Fruit fly (Drosophila melanogaster) whole organism, embryonic: ENCODE data around the gene Cyp313a4.

ENCODE experiments used
- Atf-2 ChIP-seq: fragments of 200-800 bp; sonication (Bioruptor generic); optimal IDR thresholded peaks from 2 replicates; lab custom pipeline; 2016; ENCODE audit warnings: missing biosample characterization, missing genetic modification characterization
- B-H1 ChIP-seq: fragments of 200-800 bp; sonication (Bioruptor generic); IDR thresholded peaks from 3 replicates; pipeline ENCODE4 v1.3.6; 2022; ENCODE audit warnings: missing biosample characterization, missing genetic modification characterization
- BtbVII ChIP-seq: fragments of 200-800 bp; sonication (Bioruptor generic); optimal IDR thresholded peaks from 3 replicates; lab custom pipeline; 2017; ENCODE audit warnings: missing biosample characterization, mild to moderate bottlenecking, missing genetic modification characterization
- CG10543 ChIP-seq: fragments of 200-800 bp; sonication (Bioruptor generic); optimal IDR thresholded peaks from 3 replicates; lab custom pipeline; 2017; ENCODE audit warnings: missing biosample characterization, mild to moderate bottlenecking, missing genetic modification characterization, moderate library complexity
- CG11695 ChIP-seq: fragments of 200-800 bp; sonication (Bioruptor generic); IDR thresholded peaks from 3 replicates; pipeline ENCODE4 v1.3.6; 2022; ENCODE audit warnings: missing biosample characterization, missing genetic modification characterization
- CG12104 ChIP-seq: fragments of 200-800 bp; sonication (Bioruptor generic); optimal IDR thresholded peaks from 3 replicates; lab custom pipeline; 2016; ENCODE audit warnings: missing biosample characterization, missing genetic modification characterization
- CG13894 ChIP-seq: fragments of 200-800 bp; sonication (Bioruptor generic); optimal IDR thresholded peaks from 3 replicates; lab custom pipeline; 2018; ENCODE audit warnings: missing biosample characterization, mild to moderate bottlenecking, missing genetic modification characterization, moderate library complexity
- CG17912 ChIP-seq: fragments of 200-800 bp; sonication (Bioruptor generic); optimal IDR thresholded peaks from 2 replicates; lab custom pipeline; 2018; ENCODE audit warnings: missing biosample characterization, mild to moderate bottlenecking, missing genetic modification characterization
- CG1792 ChIP-seq: fragments of 200-800 bp; sonication (Bioruptor generic); optimal IDR thresholded peaks from 2 replicates; lab custom pipeline; 2016; ENCODE audit warnings: missing biosample characterization, missing genetic modification characterization
- CG30020 ChIP-seq: fragments of 200-800 bp; optimal IDR thresholded peaks from 2 replicates; lab custom pipeline; 2019; ENCODE audit warnings: missing biosample characterization, mild to moderate bottlenecking, missing genetic modification characterization, moderate library complexity
- CG3281 ChIP-seq: fragments of 200-800 bp; sonication (Bioruptor generic); optimal IDR thresholded peaks from 3 replicates; lab custom pipeline; 2017; ENCODE audit warnings: missing biosample characterization, mild to moderate bottlenecking, missing genetic modification characterization
- CG34224 ChIP-seq: fragments of 200-800 bp; sonication (Bioruptor generic); IDR thresholded peaks from 3 replicates; pipeline ENCODE4 v1.3.6; 2022; ENCODE audit warnings: missing biosample characterization, missing genetic modification characterization; ENCODE audit not compliant: partially characterized antibody
- CG34376 ChIP-seq: fragments of 200-800 bp; sonication (Bioruptor generic); optimal IDR thresholded peaks from 2 replicates; lab custom pipeline; 2018; ENCODE audit warnings: missing biosample characterization, mild to moderate bottlenecking, missing genetic modification characterization
- CG42726 ChIP-seq: fragments of 200-800 bp; sonication (Bioruptor generic); IDR thresholded peaks from 2 replicates; pipeline ENCODE4 v1.3.6; 2022; ENCODE audit warnings: missing biosample characterization, missing genetic modification characterization; ENCODE audit not compliant: partially characterized antibody
- CG7745 ChIP-seq: fragments of 200-800 bp; sonication (Bioruptor generic); optimal IDR thresholded peaks from 2 replicates; lab custom pipeline; 2018; ENCODE audit warnings: missing biosample characterization, mild to moderate bottlenecking, missing genetic modification characterization, moderate library complexity
- CG8290 ChIP-seq, 3 experiments: fragments of 200-800 bp; sonication (Bioruptor generic); optimal IDR thresholded peaks; 2 replicates each; lab custom pipeline; 2016 to 2019; ENCODE audit warnings: missing biosample characterization in 3 of 3, missing genetic modification characterization in 3 of 3, mild to moderate bottlenecking in 2 of 3, moderate library complexity in 1 of 3
- CrebB ChIP-seq: fragments of 200-800 bp; sonication (Bioruptor generic); optimal IDR thresholded peaks from 3 replicates; lab custom pipeline; 2018; ENCODE audit warnings: missing biosample characterization, mild to moderate bottlenecking, missing genetic modification characterization
- Drgx ChIP-seq: fragments of 200-800 bp; sonication (Bioruptor generic); IDR thresholded peaks from 2 replicates; pipeline ENCODE4 v1.3.6; 2022; ENCODE audit warnings: missing biosample characterization, missing genetic modification characterization
- Ets65A ChIP-seq: fragments of 200-800 bp; sonication (Bioruptor generic); peaks from one replicate; lab custom pipeline; 2016; ENCODE audit warnings: missing biosample characterization, missing genetic modification characterization
- Fer1 ChIP-seq: fragments of 200-800 bp; sonication (Bioruptor generic); optimal IDR thresholded peaks from 2 replicates; lab custom pipeline; 2017; ENCODE audit warnings: missing biosample characterization, mild to moderate bottlenecking, missing genetic modification characterization
- HHEX ChIP-seq: fragments of 200-800 bp; sonication (Bioruptor generic); optimal IDR thresholded peaks from 3 replicates; lab custom pipeline; 2017; ENCODE audit warnings: missing biosample characterization, mild to moderate bottlenecking, missing genetic modification characterization, missing genetic modification reagents
- HmgZ ChIP-seq: fragments of 200-800 bp; sonication (Bioruptor generic); optimal IDR thresholded peaks from 2 replicates; lab custom pipeline; 2018; ENCODE audit warnings: missing biosample characterization, mild to moderate bottlenecking, missing genetic modification characterization
- Hr51 ChIP-seq, 2 experiments: fragments of 200-800 bp; sonication (Bioruptor generic); optimal IDR thresholded peaks; 2 replicates in 1 of 2; 3 replicates in 1 of 2; lab custom pipeline; 2016 to 2018; ENCODE audit warnings: missing biosample characterization in 2 of 2, missing genetic modification characterization in 2 of 2, mild to moderate bottlenecking in 1 of 2, moderate library complexity in 1 of 2
- Lim3 ChIP-seq: fragments of 200-800 bp; sonication (Bioruptor generic); IDR thresholded peaks from 2 replicates; pipeline ENCODE4 v1.3.6; 2022; ENCODE audit warnings: missing biosample characterization, missing genetic modification characterization
- Mad ChIP-seq: fragments of 200-800 bp; sonication (Bioruptor generic); optimal IDR thresholded peaks from 2 replicates; lab custom pipeline; 2016; ENCODE audit warnings: missing biosample characterization, missing genetic modification characterization
- Pdp1 ChIP-seq, 2 experiments: fragments of 200-800 bp; sonication (Bioruptor generic); optimal IDR thresholded peaks; 3 replicates each; lab custom pipeline; 2016; ENCODE audit warnings: missing biosample characterization in 2 of 2, missing genetic modification characterization in 2 of 2, mild to moderate bottlenecking in 1 of 2, moderate library complexity in 1 of 2
- Sin3A ChIP-seq: fragments of >200 bp; optimal IDR thresholded peaks from 2 replicates; lab custom pipeline; 2018
- Sox102F ChIP-seq: fragments of 200-800 bp; sonication (Bioruptor generic); optimal IDR thresholded peaks from 2 replicates; lab custom pipeline; 2018; ENCODE audit warnings: missing biosample characterization, mild to moderate bottlenecking, missing genetic modification characterization, moderate library complexity
- Stat92E ChIP-seq, 3 experiments: fragments of >200 bp in 2 of 3; fragments of 200-800 bp in 1 of 3; sonication (Bioruptor generic) in 1 of 3; optimal IDR thresholded peaks; 2 replicates each; lab custom pipeline; 2017 to 2019; ENCODE audit warnings: missing biosample characterization in 3 of 3, missing genetic modification characterization in 3 of 3, mild to moderate bottlenecking in 1 of 3, moderate library complexity in 1 of 3
- Xrp1 ChIP-seq: fragments of 200-800 bp; sonication (Bioruptor generic); IDR thresholded peaks from 2 replicates; pipeline ENCODE4 v1.3.6; 2022; ENCODE audit warnings: missing biosample characterization, missing genetic modification characterization
- bbx ChIP-seq: fragments of 200-800 bp; sonication (Bioruptor generic); IDR thresholded peaks from 2 replicates; pipeline ENCODE4 v1.3.6; 2022; ENCODE audit warnings: missing biosample characterization, missing genetic modification characterization; ENCODE audit not compliant: partially characterized antibody
- cato ChIP-seq: fragments of 200-800 bp; sonication (Bioruptor generic); optimal IDR thresholded peaks from 2 replicates; lab custom pipeline; 2016; ENCODE audit warnings: missing biosample characterization, missing genetic modification characterization, borderline replicate concordance
- chn ChIP-seq: fragments of 200-800 bp; sonication (Bioruptor generic); optimal IDR thresholded peaks from 2 replicates; lab custom pipeline; 2016; ENCODE audit warnings: missing biosample characterization, missing genetic modification characterization
- crc ChIP-seq: fragments of 200-800 bp; sonication (Bioruptor generic); optimal IDR thresholded peaks from 2 replicates; lab custom pipeline; 2016; ENCODE audit warnings: missing biosample characterization, missing genetic modification characterization
- cwo ChIP-seq: fragments of 200-800 bp; sonication (Bioruptor generic); optimal IDR thresholded peaks from 3 replicates; lab custom pipeline; 2017; ENCODE audit warnings: missing biosample characterization, missing genetic modification characterization, mild to moderate bottlenecking, moderate library complexity, missing genetic modification reagents
- dysf ChIP-seq: fragments of 200-800 bp; sonication (Bioruptor generic); IDR thresholded peaks from 3 replicates; pipeline ENCODE4 v1.3.6; 2022; ENCODE audit warnings: missing biosample characterization, missing genetic modification characterization
- ftz-f1 ChIP-seq: fragments of 200-800 bp; sonication (Bioruptor generic); optimal IDR thresholded peaks from 2 replicates; lab custom pipeline; 2016; ENCODE audit warnings: missing biosample characterization, missing genetic modification characterization
- gfzf ChIP-seq: fragments of 200-800 bp; sonication (Bioruptor generic); optimal IDR thresholded peaks from 2 replicates; lab custom pipeline; 2016; ENCODE audit warnings: missing biosample characterization, mild to moderate bottlenecking, missing genetic modification characterization, moderate library complexity
- kah ChIP-seq: fragments of 200-800 bp; sonication (Bioruptor generic); optimal IDR thresholded peaks from 2 replicates; lab custom pipeline; 2018; ENCODE audit warnings: missing biosample characterization, mild to moderate bottlenecking, missing genetic modification characterization
- ken ChIP-seq: fragments of 200-800 bp; sonication (Bioruptor generic); IDR thresholded peaks from 3 replicates; pipeline ENCODE4 v1.3.6; 2022; ENCODE audit warnings: missing biosample characterization, missing genetic modification characterization
- lov ChIP-seq, 2 experiments: fragments of 200-800 bp in 1 of 2; fragments of >200 bp in 1 of 2; sonication (Bioruptor generic) in 1 of 2; IDR thresholded peaks in 1 of 2; optimal IDR thresholded peaks in 1 of 2; 2 replicates in 1 of 2; 3 replicates in 1 of 2; pipeline versions ENCODE4 v1.3.6 to Lab custom; 2017 to 2022; ENCODE audit warnings: missing biosample characterization in 1 of 2, missing genetic modification characterization in 1 of 2
- pb ChIP-seq: fragments of 200-800 bp; sonication (Bioruptor generic); optimal IDR thresholded peaks from 3 replicates; lab custom pipeline; 2016; ENCODE audit warnings: missing biosample characterization, missing genetic modification characterization
- pita ChIP-seq: fragments of 200-800 bp; sonication (Bioruptor generic); optimal IDR thresholded peaks from 2 replicates; lab custom pipeline; 2017; ENCODE audit warnings: missing biosample characterization, mild to moderate bottlenecking, missing genetic modification characterization
- pum ChIP-seq: fragments of 200-800 bp; sonication (Bioruptor generic); optimal IDR thresholded peaks from 2 replicates; lab custom pipeline; 2016; ENCODE audit warnings: missing biosample characterization, missing genetic modification characterization
- sug ChIP-seq: fragments of 200-800 bp; optimal IDR thresholded peaks from 2 replicates; lab custom pipeline; 2019; ENCODE audit warnings: missing biosample characterization, mild to moderate bottlenecking, missing genetic modification characterization, moderate library complexity
- vvl ChIP-seq: fragments of 200-800 bp; sonication (Bioruptor generic); IDR thresholded peaks from 2 replicates; pipeline ENCODE4 v1.3.6; 2022; ENCODE audit warnings: missing biosample characterization, missing genetic modification characterization
- zfh2 ChIP-seq: fragments of 200-800 bp; sonication (Bioruptor generic); optimal IDR thresholded peaks from 2 replicates; lab custom pipeline; 2016; ENCODE audit warnings: missing biosample characterization, missing genetic modification characterization

The Cyp313a4 gene

DNA sequence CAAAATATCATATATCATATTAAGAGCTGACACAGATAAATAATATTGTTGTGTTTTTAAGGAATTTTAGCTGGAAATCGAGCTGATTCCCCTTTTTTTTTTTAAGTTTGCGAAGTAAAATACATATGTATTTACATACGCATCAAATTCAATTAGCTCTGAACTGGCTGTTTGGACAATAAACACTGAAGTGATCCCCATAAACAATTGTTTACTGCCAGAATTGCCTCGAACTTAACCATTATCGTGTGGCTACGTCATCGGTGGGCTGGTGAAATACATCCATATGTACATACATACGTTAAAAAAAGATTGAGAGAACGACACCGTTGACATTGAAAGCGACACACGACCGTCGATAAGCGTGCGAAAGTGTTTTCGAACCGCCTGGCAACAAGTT, 35.1 kb upstream of the Cyp313a4 start (continued):
- no peak for TF ChIP-seq Mad (GFP tag; lab: Kevin White, UChicago)
- no peak for TF ChIP-seq Lim3 (GFP tag; lab: Robert Waterston, UW)
- no peak for TF ChIP-seq CG17912
- TF ChIP-seq pum: no peak
- no peak for TF ChIP-seq Ets65A
- TF ChIP-seq CG34224 (GFP tag; lab: Robert Waterston, UW): no peak
- TF ChIP-seq CG13894 (tag; lab: Kevin White, UChicago): peak; percentile 19
- no peak for TF ChIP-seq bbx (GFP tag; lab: Robert Waterston, UW)
- TF ChIP-seq kah (GFP tag; lab: Kevin White, UChicago): no peak
- no peak for TF ChIP-seq Atf-2
- no peak for TF ChIP-seq HHEX (GFP tag; lab: Kevin White, UChicago)
- no peak for TF ChIP-seq Stat92E (GFP tag; optimal IDR thresholded peaks at IDR 0.05; lab: Kevin White, UChicago)
- no peak for TF ChIP-seq CG7745 (tag; lab: Kevin White, UChicago)
- peak; percentile 69 for TF ChIP-seq BtbVII
- no peak for TF ChIP-seq CG8290 (GFP tag; optimal IDR thresholded peaks at IDR 0.05; lab: Kevin White, UChicago)
- peak in 1 of 2 experiments; percentile 55 for TF ChIP-seq CG8290 (tag; optimal IDR thresholded peaks at IDR 0.05; lab: Kevin White, UChicago)
- no peak for TF ChIP-seq B-H1 (GFP tag; lab: Robert Waterston, UW)
- TF ChIP-seq chn: no peak
- 0 out of 2 replicates have a peak, but pooled peaks have one; percentile 9 for TF ChIP-seq Xrp1 (GFP tag; lab: Robert Waterston, UW)
- TF ChIP-seq CrebB (tag; lab: Kevin White, UChicago): peak; percentile 1
- TF ChIP-seq zfh2: no peak
- peak; percentile 21 for TF ChIP-seq HmgZ (tag; lab: Kevin White, UChicago)
- no peak for TF ChIP-seq dysf (GFP tag; lab: Robert Waterston, UW)
- peak; percentile 25 for TF ChIP-seq Fer1
- no peak for TF ChIP-seq Hr51 (GFP tag; optimal IDR thresholded peaks at IDR 0.05; lab: Kevin White, UChicago)
- TF ChIP-seq CG1792 (GFP tag; lab: Kevin White, UChicago): no peak
- TF ChIP-seq cato: no peak
- TF ChIP-seq CG11695: no peak
- TF ChIP-seq crc: no peak
- TF ChIP-seq pita (GFP tag; lab: Kevin White, UChicago): no peak
- TF ChIP-seq CG12104 (GFP tag; lab: Kevin White, UChicago): no peak
- TF ChIP-seq Pdp1 (GFP tag; optimal IDR thresholded peaks at IDR 0.05; lab: Kevin White, UChicago): no peak
- TF ChIP-seq gfzf (GFP tag; lab: Kevin White, UChicago): no peak
- TF ChIP-seq CG3281 (GFP tag; lab: Kevin White, UChicago): peak; percentile 16

DNA sequence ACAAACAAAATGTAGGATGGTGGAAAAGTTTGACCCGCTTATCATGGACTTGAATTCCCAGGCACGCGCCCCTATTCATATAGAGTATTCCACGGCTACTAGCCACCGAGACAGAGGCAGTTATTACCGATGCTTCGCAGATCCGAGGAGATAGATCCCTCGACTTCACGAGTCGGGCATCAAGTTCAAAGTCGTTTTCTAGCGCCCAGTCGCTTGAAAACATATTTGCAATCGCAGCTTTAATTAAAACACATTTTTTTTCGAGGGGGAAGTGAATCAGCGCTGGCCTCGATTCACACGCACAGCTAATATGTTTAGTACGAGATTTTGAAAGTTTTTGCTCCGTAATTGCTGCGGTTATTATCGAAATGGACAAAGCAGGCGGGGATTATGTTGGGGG, 34.1 kb upstream of the Cyp313a4 start:
- peak; percentile 60 for TF ChIP-seq sug (tag; lab: Kevin White, UChicago)
- TF ChIP-seq ftz-f1 (GFP tag; lab: Kevin White, UChicago): peak; percentile 15
- no peak for TF ChIP-seq CG30020
- no peak for TF ChIP-seq ken (GFP tag; lab: Robert Waterston, UW)
- no peak for TF ChIP-seq vvl
- no peak for TF ChIP-seq Sin3A
- no peak for TF ChIP-seq CG42726 (GFP tag; lab: Robert Waterston, UW)
- no peak for TF ChIP-seq Sox102F (GFP tag; lab: Kevin White, UChicago)
- TF ChIP-seq cwo (GFP tag; lab: Kevin White, UChicago): peak; percentile 33
- no peak for TF ChIP-seq lov (optimal IDR thresholded peaks at IDR 0.05; lab: Kevin White, UChicago)
- 0 out of 3 replicates have a peak, but pooled peaks have one; percentile 14 for TF ChIP-seq lov (GFP tag; IDR thresholded peaks at IDR 0.05; lab: Robert Waterston, UW)
- TF ChIP-seq Drgx (GFP tag; lab: Robert Waterston, UW): no peak
- peak; percentile 13 for TF ChIP-seq CG10543 (GFP tag; lab: Kevin White, UChicago)
- no peak for TF ChIP-seq Pdp1 (GFP tag; optimal IDR thresholded peaks at IDR 0.05; lab: Kevin White, UChicago)
- no peak for TF ChIP-seq pb
- TF ChIP-seq CG34376 (GFP tag; lab: Kevin White, UChicago): peak; percentile 85
